Worm (Caenorhabditis elegans): ENCODE measurements around the gene C04C3.14.

C04C3.14 gene

DNA sequence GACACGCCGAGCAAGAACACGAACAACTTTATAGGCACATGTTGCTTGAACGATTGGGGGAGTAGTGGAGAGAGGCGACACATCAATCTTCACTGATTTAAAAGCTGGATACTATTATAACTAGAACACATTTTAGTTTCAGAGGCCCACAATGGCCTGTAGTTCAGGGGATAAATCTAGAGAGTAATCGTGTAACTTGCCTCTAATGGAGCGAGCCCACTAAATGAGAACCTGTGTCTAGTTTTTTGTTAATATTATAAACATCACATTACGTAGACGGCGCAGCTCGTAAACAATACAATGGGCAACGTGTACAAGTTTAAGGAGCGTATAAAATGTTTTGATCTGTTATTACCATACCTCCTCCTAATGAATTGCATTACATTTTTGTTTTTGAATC, 48.9 kb downstream of the C04C3.14 start, which contains the start of gene F58E2.5:
Gene F58E2.5, plus strand, starts transcription at position 301 of the 400 bp plus-strand sequence.
- TF ChIP-seq flt-1 (GFP tag; IDR thresholded peaks at IDR 0.05) (no peak), tbx-11 (GFP tag; IDR thresholded peaks at IDR 0.05) (no peak), ets-7 (tag; optimal IDR thresholded peaks at IDR 0.05) (no peak), aly-1 (tag; optimal IDR thresholded peaks at IDR 0.05) (no peak), tbx-37 (GFP tag; conservative IDR thresholded peaks at IDR 0.05) (no peak), F13C5.2 (tag; optimal IDR thresholded peaks at IDR 0.05) (no peak), hmg-4 (GFP tag; optimal IDR thresholded peaks at IDR 0.05) (no peak), sea-1 (GFP tag; conservative IDR thresholded peaks at IDR 0.05) (no peak), tra-4 (tag; optimal IDR thresholded peaks at IDR 0.05) (no peak), hmbx-1 (tag; optimal IDR thresholded peaks at IDR 0.05) (no peak), pes-1 (GFP tag; IDR thresholded peaks at IDR 0.05) (no peak), ceh-13 (GFP tag; optimal IDR thresholded peaks at IDR 0.05) (no peak)

Measured in whole organism, early embryonic.